Worm (Caenorhabditis elegans) whole organism, midembryonic: ENCODE measurements around the gene wht-1.

ENCODE experiments used
- cog-1 ChIP-seq: sonication (generic microtip); optimal IDR thresholded peaks from 2 replicates; lab custom pipeline; 2016; ENCODE audit warnings: missing genetic modification characterization, missing compliant biosample characterization
- ztf-29 ChIP-seq: fragments of 200-800 bp; sonication (Bioruptor generic); IDR thresholded peaks from 2 replicates; pipeline ENCODE4 v1.3.6; 2022; ENCODE audit warnings: missing genetic modification reagents, missing genetic modification characterization, missing compliant biosample characterization

- TF ChIP-seq cog-1, result no peak
- no peak for TF ChIP-seq ztf-29
Observed at ce11 chrIII:6118320-6118719, 30.8 kb upstream of the wht-1 start, which contains the start of gene kin-18.
